Worm (Caenorhabditis elegans) whole organism, young adult: ENCODE measurements around the gene T13C5.6.

Experiments
- F10E7.11 ChIP-seq: sonication (generic microtip); optimal IDR thresholded peaks from 2 replicates; lab custom pipeline; 2017; ENCODE audit warnings: mild to moderate bottlenecking, missing genetic modification characterization, moderate library complexity, missing compliant biosample characterization
- F22D6.2 ChIP-seq: sonication (generic microtip); optimal IDR thresholded peaks from 2 replicates; lab custom pipeline; 2016; ENCODE audit warnings: mild to moderate bottlenecking, missing genetic modification characterization, missing compliant biosample characterization
- F57A8.1 ChIP-seq: fragments of 200-800 bp; sonication (Bioruptor generic); optimal IDR thresholded peaks from 2 replicates; lab custom pipeline; 2018; ENCODE audit warnings: mild to moderate bottlenecking, missing genetic modification characterization, moderate library complexity, missing compliant biosample characterization
- K12H6.12 ChIP-seq: fragments of 200-800 bp; sonication (Bioruptor generic); optimal IDR thresholded peaks from 2 replicates; lab custom pipeline; 2018; ENCODE audit warnings: mild to moderate bottlenecking, missing genetic modification characterization, missing compliant biosample characterization
- T26A5.8 ChIP-seq: sonication (generic microtip); optimal IDR thresholded peaks from 2 replicates; lab custom pipeline; 2016; ENCODE audit warnings: missing genetic modification characterization, missing compliant biosample characterization
- Y53G8AR.9 ChIP-seq: fragments of 200-800 bp; sonication (Bioruptor generic); conservative IDR thresholded peaks from 2 replicates; pipeline ENCODE4 v1.3.6; 2022; ENCODE audit warnings: missing genetic modification reagents, missing genetic modification characterization, missing compliant biosample characterization
- Y95B8A.8 ChIP-seq: fragments of 200-800 bp; sonication (Bioruptor generic); IDR thresholded peaks from 2 replicates; pipeline ENCODE4 v1.3.6; 2022; ENCODE audit warnings: missing genetic modification reagents, missing genetic modification characterization, missing compliant biosample characterization
- ZK185.1 ChIP-seq: sonication (generic microtip); optimal IDR thresholded peaks from 2 replicates; lab custom pipeline; 2016; ENCODE audit warnings: mild to moderate bottlenecking, missing genetic modification characterization, missing compliant biosample characterization; ENCODE audit not compliant: poor library complexity, severe bottlenecking
- aptf-2 ChIP-seq: fragments of 200-800 bp; sonication (Bioruptor generic); conservative IDR thresholded peaks from 2 replicates; pipeline ENCODE4 v1.3.6; 2022; ENCODE audit warnings: missing genetic modification reagents, missing genetic modification characterization, missing compliant biosample characterization
- atf-7 ChIP-seq: sonication (generic microtip); optimal IDR thresholded peaks from 2 replicates; lab custom pipeline; 2017; ENCODE audit warnings: mild to moderate bottlenecking, missing genetic modification characterization, missing compliant biosample characterization
- attf-6 ChIP-seq: fragments of 200-800 bp; sonication (Bioruptor generic); IDR thresholded peaks from 2 replicates; pipeline ENCODE4 v1.3.6; 2022; ENCODE audit warnings: missing genetic modification reagents, missing genetic modification characterization, missing compliant biosample characterization
- ccch-3 ChIP-seq: fragments of 200-800 bp; sonication (Bioruptor generic); optimal IDR thresholded peaks from 2 replicates; lab custom pipeline; 2018; ENCODE audit warnings: mild to moderate bottlenecking, missing genetic modification characterization, missing compliant biosample characterization
- ceh-100 ChIP-seq: fragments of 200-800 bp; sonication (Bioruptor generic); IDR thresholded peaks from 2 replicates; pipeline ENCODE4 v1.3.6; 2022; ENCODE audit warnings: missing genetic modification reagents, missing genetic modification characterization, missing compliant biosample characterization
- ceh-40 ChIP-seq: fragments of 200-800 bp; sonication (Bioruptor generic); IDR thresholded peaks from 2 replicates; pipeline ENCODE4 v1.3.6; 2022; ENCODE audit warnings: missing genetic modification characterization, missing compliant biosample characterization
- ceh-91 ChIP-seq: fragments of 200-800 bp; sonication (Bioruptor generic); IDR thresholded peaks from 2 replicates; pipeline ENCODE4 v1.3.6; 2022; ENCODE audit warnings: missing genetic modification reagents, missing genetic modification characterization, missing compliant biosample characterization
- dpff-1 ChIP-seq: sonication (generic microtip); optimal IDR thresholded peaks from 2 replicates; lab custom pipeline; 2017; ENCODE audit warnings: mild to moderate bottlenecking, missing genetic modification characterization, missing compliant biosample characterization
- egrh-3 ChIP-seq: fragments of 200-800 bp; sonication (Bioruptor generic); IDR thresholded peaks from 2 replicates; pipeline ENCODE4 v1.3.6; 2022; ENCODE audit warnings: missing genetic modification reagents, missing genetic modification characterization, missing compliant biosample characterization
- ekl-4 ChIP-seq: fragments of 200-800 bp; sonication (Bioruptor generic); IDR thresholded peaks from 2 replicates; pipeline ENCODE4 v1.3.6; 2022; ENCODE audit warnings: missing genetic modification reagents, missing genetic modification characterization, missing compliant biosample characterization
- ets-4 ChIP-seq: fragments of 200-800 bp; sonication (Bioruptor generic); optimal IDR thresholded peaks from 2 replicates; lab custom pipeline; 2018; ENCODE audit warnings: mild to moderate bottlenecking, missing genetic modification characterization, missing compliant biosample characterization
- fkh-3 ChIP-seq: sonication (generic microtip); optimal IDR thresholded peaks from 2 replicates; lab custom pipeline; 2016; ENCODE audit warnings: mild to moderate bottlenecking, missing genetic modification characterization, missing compliant biosample characterization
- hlh-26 ChIP-seq: fragments of 200-800 bp; sonication (Bioruptor generic); conservative IDR thresholded peaks from 2 replicates; pipeline ENCODE4 v1.3.6; 2022; ENCODE audit warnings: missing genetic modification reagents, missing genetic modification characterization, missing compliant biosample characterization
- hmg-1.2 ChIP-seq: fragments of 200-800 bp; sonication (Bioruptor generic); IDR thresholded peaks from 2 replicates; pipeline ENCODE4 v1.3.6; 2022; ENCODE audit warnings: missing genetic modification reagents, missing genetic modification characterization, missing compliant biosample characterization
- lin-54 ChIP-seq: fragments of 200-800 bp; sonication (Bioruptor generic); optimal IDR thresholded peaks from 2 replicates; lab custom pipeline; 2018; ENCODE audit warnings: mild to moderate bottlenecking, missing genetic modification characterization, missing compliant biosample characterization
- lsl-1 ChIP-seq: fragments of 200-800 bp; sonication (Bioruptor generic); optimal IDR thresholded peaks from 2 replicates; lab custom pipeline; 2018; ENCODE audit warnings: mild to moderate bottlenecking, missing genetic modification characterization, moderate library complexity, missing compliant biosample characterization
- madf-10 ChIP-seq: sonication (generic microtip); optimal IDR thresholded peaks from 2 replicates; lab custom pipeline; 2016; ENCODE audit warnings: mild to moderate bottlenecking, missing genetic modification characterization, missing compliant biosample characterization
- mxl-1 ChIP-seq: sonication (generic microtip); optimal IDR thresholded peaks from 2 replicates; lab custom pipeline; 2016; ENCODE audit warnings: missing genetic modification characterization, missing compliant biosample characterization
- nfya-2 ChIP-seq: fragments of 200-800 bp; sonication (Bioruptor generic); IDR thresholded peaks from 2 replicates; pipeline ENCODE4 v1.3.6; 2022; ENCODE audit warnings: missing genetic modification reagents, missing genetic modification characterization, missing compliant biosample characterization
- nhr-80 ChIP-seq: sonication (generic microtip); optimal IDR thresholded peaks from 2 replicates; lab custom pipeline; 2016; ENCODE audit warnings: missing genetic modification characterization, missing compliant biosample characterization
- pha-4 ChIP-seq: fragments of 150-350 bp; sonication (generic microtip); optimal IDR thresholded peaks from 2 replicates; lab custom pipeline; 2014; ENCODE audit warnings: missing biosample characterization, missing genetic modification reagents, missing genetic modification characterization
- rcor-1 ChIP-seq: fragments of 200-800 bp; sonication (Bioruptor generic); IDR thresholded peaks from 2 replicates; pipeline ENCODE4 v1.3.6; 2022; ENCODE audit warnings: missing genetic modification reagents, missing genetic modification characterization, missing compliant biosample characterization
- rec-8 ChIP-seq, 2 experiments: sonication (generic microtip); optimal IDR thresholded peaks; 2 replicates each; lab custom pipeline; 2016; ENCODE audit warnings: mild to moderate bottlenecking in 2 of 2, missing genetic modification characterization in 2 of 2, missing genetic modification reagents in 2 of 2, missing genotype in 2 of 2, missing biosample characterization in 1 of 2, missing compliant biosample characterization in 1 of 2, moderate library complexity in 1 of 2
- sdz-38 ChIP-seq: sonication (generic microtip); optimal IDR thresholded peaks from 2 replicates; lab custom pipeline; 2016; ENCODE audit warnings: missing genotype, missing genetic modification characterization, missing compliant biosample characterization
- tbx-9 ChIP-seq: sonication (generic microtip); optimal IDR thresholded peaks from 2 replicates; lab custom pipeline; 2016; ENCODE audit warnings: borderline replicate concordance, missing genetic modification characterization, inconsistent platforms, missing compliant biosample characterization
- zim-3 ChIP-seq: sonication (generic microtip); optimal IDR thresholded peaks from 2 replicates; lab custom pipeline; 2017; ENCODE audit warnings: mild to moderate bottlenecking, missing genetic modification characterization, moderate library complexity, missing compliant biosample characterization
- ztf-22 ChIP-seq: fragments of 200-800 bp; sonication (Bioruptor generic); optimal IDR thresholded peaks from 2 replicates; lab custom pipeline; 2018; ENCODE audit warnings: mild to moderate bottlenecking, missing genetic modification characterization, moderate library complexity, missing compliant biosample characterization
- ztf-3 ChIP-seq: fragments of 200-800 bp; sonication (Bioruptor generic); optimal IDR thresholded peaks from 2 replicates; lab custom pipeline; 2018; ENCODE audit warnings: mild to moderate bottlenecking, missing genetic modification characterization, missing compliant biosample characterization

Gene T13C5.6

DNA sequence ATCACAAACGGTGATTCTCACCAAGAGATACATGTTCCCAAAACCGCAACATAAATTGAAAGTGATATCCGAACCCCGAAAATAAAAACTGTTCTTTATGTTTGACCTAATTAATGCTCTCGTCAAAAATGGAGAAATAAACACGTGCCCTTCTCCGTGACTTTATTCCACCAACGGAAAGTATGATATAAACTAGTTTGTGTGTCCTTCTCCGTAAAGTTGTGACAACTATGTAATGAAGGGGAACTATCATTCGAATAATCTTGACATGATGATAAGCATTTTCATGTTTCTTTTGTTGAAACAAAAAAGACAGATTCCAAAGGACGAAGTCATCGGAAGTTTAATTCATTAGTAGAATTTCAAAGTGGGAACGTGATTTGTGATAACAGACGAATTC lies 5.9 kb downstream of the T13C5.6 start (continued):
- TF ChIP-seq T26A5.8 (tag; lab: Kevin White, UChicago) (no peak), ztf-22 (GFP tag; lab: Kevin White, UChicago) (no peak)

DNA sequence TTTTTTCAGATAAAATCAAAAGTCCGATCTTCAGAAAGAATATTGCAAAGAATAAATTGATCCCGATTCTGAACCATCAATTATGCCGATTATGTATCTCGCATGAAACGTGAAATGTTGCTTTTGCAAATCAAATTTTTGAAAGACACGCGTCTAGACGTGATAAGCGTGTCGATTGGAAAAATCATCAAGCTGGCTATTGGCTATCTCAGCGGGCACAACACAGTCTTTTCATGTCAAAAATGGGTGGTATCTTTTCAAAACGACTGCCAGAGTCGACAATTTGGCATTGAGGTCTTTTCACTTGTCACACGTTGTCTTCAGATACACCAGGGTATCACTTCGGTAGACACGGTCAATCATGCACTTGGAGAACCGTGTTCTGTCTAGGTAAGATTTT lies 10.9 kb downstream of the T13C5.6 start, which contains the start of gene daf-9:
Gene daf-9, plus strand, starts transcription at position 301 of the 400 bp plus-strand sequence.
- TF ChIP-seq mxl-1 (no peak), atf-7 (tag; lab: Kevin White, UChicago) (no peak), rcor-1 (no peak), ccch-3 (GFP tag; lab: Kevin White, UChicago) (no peak), F57A8.1 (GFP tag; lab: Kevin White, UChicago) (no peak), ceh-40 (GFP tag; lab: Robert Waterston, UW) (no peak), attf-6 (no peak), ets-4 (GFP tag; lab: Kevin White, UChicago) (no peak), madf-10 (no peak), pha-4 (tag; lab: Kevin White, UChicago) (no peak), Y95B8A.8 (GFP tag; lab: Robert Waterston, UW) (no peak), F10E7.11 (tag; lab: Kevin White, UChicago) (no peak), zim-3 (tag; lab: Kevin White, UChicago) (no peak), egrh-3 (no peak), aptf-2 (GFP tag; lab: Robert Waterston, UW) (no peak), ceh-91 (GFP tag; lab: Robert Waterston, UW) (no peak), rec-8 (tag; optimal IDR thresholded peaks at IDR 0.05; lab: Kevin White, UChicago) (no peak), tbx-9 (tag; lab: Kevin White, UChicago) (no peak), F22D6.2 (tag; lab: Kevin White, UChicago) (no peak)
- TF ChIP-seq, all 124 proteins: peak for 0

DNA sequence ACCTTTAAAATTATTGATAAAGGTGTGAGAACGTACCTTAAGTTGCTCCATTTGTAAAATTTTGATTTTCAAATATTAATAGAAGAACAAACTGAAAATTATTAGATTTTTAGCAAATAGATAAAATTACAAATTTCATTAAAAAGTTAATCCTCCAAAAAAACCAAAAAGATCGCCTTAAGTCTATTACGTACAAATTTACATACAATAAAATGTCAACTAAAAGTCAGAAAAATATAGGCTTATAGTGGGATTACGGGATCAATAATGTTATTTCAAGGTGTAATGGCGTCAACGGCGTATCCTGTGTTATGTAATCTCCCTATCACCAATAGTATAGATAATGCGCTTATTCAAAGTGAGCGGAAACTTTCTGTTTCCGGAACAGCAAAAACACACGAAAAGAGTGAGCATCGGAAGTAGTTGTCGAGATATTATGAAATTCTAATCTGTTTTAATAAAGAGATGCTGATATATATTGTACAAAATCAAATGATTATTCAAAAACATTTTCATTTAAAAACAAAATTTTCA lies 13.2 kb downstream of the T13C5.6 start, which contains the start of gene ceh-54:
Gene ceh-54, minus strand, starts transcription at position 51 of the 534 bp plus-strand sequence.
- TF ChIP-seq ceh-40 (GFP tag; lab: Robert Waterston, UW): no peak
- no peak for TF ChIP-seq tbx-9 (tag; lab: Kevin White, UChicago)
- no peak for TF ChIP-seq hmg-1.2 (GFP tag; lab: Robert Waterston, UW)
- no peak for TF ChIP-seq Y53G8AR.9
- no peak for TF ChIP-seq ekl-4 (GFP tag; lab: Robert Waterston, UW)
- TF ChIP-seq nfya-2 (GFP tag; lab: Robert Waterston, UW): no peak
- TF ChIP-seq sdz-38 (tag; lab: Kevin White, UChicago): no peak
- TF ChIP-seq aptf-2 (GFP tag; lab: Robert Waterston, UW): no peak
- TF ChIP-seq ceh-100 (GFP tag; lab: Robert Waterston, UW): no peak
- no peak for TF ChIP-seq ztf-3 (GFP tag; lab: Kevin White, UChicago)
- TF ChIP-seq dpff-1 (tag; lab: Kevin White, UChicago): no peak
- TF ChIP-seq fkh-3 (tag; lab: Kevin White, UChicago): no peak
- TF ChIP-seq madf-10: no peak
- TF ChIP-seq lin-54 (GFP tag; lab: Kevin White, UChicago): no peak
- no peak for TF ChIP-seq hlh-26 (GFP tag; lab: Robert Waterston, UW)
- TF ChIP-seq lsl-1 (GFP tag; lab: Kevin White, UChicago): no peak
- no peak for TF ChIP-seq zim-3 (tag; lab: Kevin White, UChicago)
- no peak for TF ChIP-seq nhr-80
- no peak for TF ChIP-seq K12H6.12 (tag; lab: Kevin White, UChicago)
- no peak for TF ChIP-seq ZK185.1 (tag; lab: Kevin White, UChicago)
